Worm (Caenorhabditis elegans): ENCODE results near the gene Y49F6B.20.

- TF ChIP-seq bed-3 (GFP tag; optimal IDR thresholded peaks at IDR 0.05) = no peak
- no peak for TF ChIP-seq unc-39 (tag; optimal IDR thresholded peaks at IDR 0.05)
These were observed 29.9 kb upstream of the Y49F6B.20 start for ce11 chrII:3500373-3500772.
